Fruit fly (Drosophila melanogaster) whole organism, embryonic: Measurements from ENCODE around the gene PGRP-LE.
A peak's percentile ranks its signal among the peaks of the same experiment; 100 is the strongest.

Experiments used
- Awh ChIP-seq: fragments of 200-800 bp; sonication (Bioruptor generic); IDR thresholded peaks from 2 replicates; pipeline ENCODE4, ENCODE4 v1.3.6; 2022; ENCODE audit warnings: missing biosample characterization, missing genetic modification characterization
- CG10431 ChIP-seq: fragments of 200-800 bp; sonication (Bioruptor generic); optimal IDR thresholded peaks from 3 replicates; lab custom pipeline; 2018; ENCODE audit warnings: missing biosample characterization, mild to moderate bottlenecking, missing genetic modification characterization
- CG12769 ChIP-seq: fragments of 200-800 bp; sonication (Bioruptor generic); optimal IDR thresholded peaks from 2 replicates; lab custom pipeline; 2019; ENCODE audit warnings: missing biosample characterization, mild to moderate bottlenecking, missing genetic modification characterization, moderate library complexity
- CG13123 ChIP-seq: fragments of 200-800 bp; sonication (Bioruptor generic); optimal IDR thresholded peaks from 2 replicates; lab custom pipeline; 2016; ENCODE audit warnings: missing biosample characterization, missing genetic modification characterization
- CG14710 ChIP-seq: fragments of 200-800 bp; sonication (Bioruptor generic); optimal IDR thresholded peaks from 3 replicates; lab custom pipeline; 2019; ENCODE audit warnings: missing biosample characterization, mild to moderate bottlenecking, missing genetic modification characterization, moderate library complexity
- CG14860 ChIP-seq: fragments of 200-800 bp; sonication (Bioruptor generic); IDR thresholded peaks from 3 replicates; pipeline ENCODE4 v1.3.6; 2022; ENCODE audit warnings: missing biosample characterization, missing genetic modification characterization; ENCODE audit not compliant: partially characterized antibody
- CG15269 ChIP-seq: fragments of 200-800 bp; sonication (Bioruptor generic); optimal IDR thresholded peaks from 2 replicates; lab custom pipeline; 2018; ENCODE audit warnings: missing biosample characterization, mild to moderate bottlenecking, missing genetic modification characterization, moderate library complexity
- CG15479 ChIP-seq: fragments of 200-800 bp; sonication (Bioruptor generic); optimal IDR thresholded peaks from 3 replicates; lab custom pipeline; 2019; ENCODE audit warnings: missing biosample characterization, mild to moderate bottlenecking, missing genetic modification characterization, moderate library complexity
- CG17829 ChIP-seq: fragments of 200-800 bp; optimal IDR thresholded peaks from 2 replicates; lab custom pipeline; 2019; ENCODE audit warnings: missing biosample characterization, mild to moderate bottlenecking, missing genetic modification characterization, moderate library complexity
- CG2116 ChIP-seq: fragments of 200-800 bp; sonication (Bioruptor generic); optimal IDR thresholded peaks from 3 replicates; lab custom pipeline; 2018; ENCODE audit warnings: missing biosample characterization, mild to moderate bottlenecking, missing genetic modification characterization
- CG2120 ChIP-seq: fragments of 200-800 bp; sonication (Bioruptor generic); optimal IDR thresholded peaks from 3 replicates; lab custom pipeline; 2016; ENCODE audit warnings: missing biosample characterization, missing genetic modification characterization
- CG3281 ChIP-seq: fragments of 200-800 bp; sonication (Bioruptor generic); optimal IDR thresholded peaks from 3 replicates; lab custom pipeline; 2017; ENCODE audit warnings: missing biosample characterization, mild to moderate bottlenecking, missing genetic modification characterization
- CG33557 ChIP-seq: fragments of 200-800 bp; sonication (Bioruptor generic); optimal IDR thresholded peaks from 2 replicates; lab custom pipeline; 2019; ENCODE audit warnings: missing biosample characterization, mild to moderate bottlenecking, missing genetic modification characterization, moderate library complexity
- CG4360 ChIP-seq: fragments of 200-800 bp; sonication (Bioruptor generic); IDR thresholded peaks from 2 replicates; pipeline ENCODE4 v1.3.6; 2022; ENCODE audit warnings: missing biosample characterization, missing genetic modification characterization
- CG4404 ChIP-seq: fragments of 200-800 bp; sonication (Bioruptor generic); IDR thresholded peaks from 2 replicates; pipeline ENCODE4 v1.3.6; 2022; ENCODE audit warnings: missing biosample characterization, missing genetic modification characterization
- CG4820 ChIP-seq: fragments of 200-800 bp; sonication (Bioruptor generic); optimal IDR thresholded peaks from 3 replicates; lab custom pipeline; 2016; ENCODE audit warnings: missing biosample characterization, missing genetic modification characterization
- CG5953 ChIP-seq: fragments of 200-800 bp; sonication (Bioruptor generic); IDR thresholded peaks from 2 replicates; pipeline ENCODE4 v1.3.6; 2022; ENCODE audit warnings: missing biosample characterization, missing genetic modification characterization
- CG7839 ChIP-seq: fragments of 200-800 bp; sonication (Bioruptor generic); optimal IDR thresholded peaks from 3 replicates; lab custom pipeline; 2018; ENCODE audit warnings: missing biosample characterization, mild to moderate bottlenecking, missing genetic modification characterization, moderate library complexity
- CG8924 ChIP-seq: fragments of 200-800 bp; optimal IDR thresholded peaks from 3 replicates; lab custom pipeline; 2019; ENCODE audit warnings: missing biosample characterization, mild to moderate bottlenecking, missing genetic modification characterization, moderate library complexity
- CG9876 ChIP-seq: fragments of 200-800 bp; sonication (Bioruptor generic); optimal IDR thresholded peaks from 2 replicates; lab custom pipeline; 2016; ENCODE audit warnings: missing biosample characterization, missing genetic modification characterization
- Doc2 ChIP-seq: fragments of 200-800 bp; sonication (Bioruptor generic); IDR thresholded peaks from 2 replicates; pipeline ENCODE4 v1.3.6; 2022; ENCODE audit warnings: missing biosample characterization, missing genetic modification characterization
- H15 ChIP-seq: fragments of 200-800 bp; sonication (Bioruptor generic); IDR thresholded peaks from 3 replicates; pipeline ENCODE4 v1.3.6; 2022; ENCODE audit warnings: missing biosample characterization, missing genetic modification characterization
- Kr ChIP-seq: fragments of 200-800 bp; sonication (Bioruptor generic); optimal IDR thresholded peaks from 2 replicates; lab custom pipeline; 2017; ENCODE audit warnings: missing biosample characterization, mild to moderate bottlenecking, missing genetic modification characterization
- Max ChIP-seq: fragments of 200-800 bp; sonication (Bioruptor generic); optimal IDR thresholded peaks from 2 replicates; lab custom pipeline; 2016; ENCODE audit warnings: missing biosample characterization, mild to moderate bottlenecking, missing genetic modification characterization
- Opbp ChIP-seq: fragments of 200-800 bp; sonication (Bioruptor generic); IDR thresholded peaks from 3 replicates; pipeline ENCODE4 v1.3.6; 2022; ENCODE audit warnings: missing biosample characterization, missing genetic modification characterization; ENCODE audit not compliant: partially characterized antibody
- aop ChIP-seq: fragments of 200-800 bp; sonication (Bioruptor generic); IDR thresholded peaks from 2 replicates; pipeline ENCODE4 v1.3.6; 2022; ENCODE audit warnings: missing biosample characterization, missing genetic modification characterization
- bab2 ChIP-seq: fragments of 200-800 bp; sonication (Bioruptor generic); optimal IDR thresholded peaks from 2 replicates; lab custom pipeline; 2016; ENCODE audit warnings: missing biosample characterization, missing genetic modification characterization
- bsh ChIP-seq, 2 experiments: fragments of 200-800 bp; sonication (Bioruptor generic); optimal IDR thresholded peaks; 2 replicates each; lab custom pipeline; 2017 to 2018; ENCODE audit warnings: mild to moderate bottlenecking in 2 of 2, missing biosample characterization in 2 of 2, missing genetic modification characterization in 2 of 2, moderate library complexity in 1 of 2
- cato ChIP-seq: fragments of 200-800 bp; sonication (Bioruptor generic); optimal IDR thresholded peaks from 2 replicates; lab custom pipeline; 2016; ENCODE audit warnings: missing biosample characterization, missing genetic modification characterization, borderline replicate concordance
- chm ChIP-seq: fragments of 200-800 bp; sonication (Bioruptor generic); IDR thresholded peaks from 2 replicates; pipeline ENCODE4 v1.3.6; 2022; ENCODE audit warnings: missing biosample characterization, missing genetic modification characterization
- da ChIP-seq: fragments of 200-800 bp; sonication (Bioruptor generic); optimal IDR thresholded peaks from 2 replicates; lab custom pipeline; 2016; ENCODE audit warnings: missing biosample characterization, missing genetic modification characterization
- dimm ChIP-seq: fragments of 200-800 bp; sonication (Bioruptor generic); IDR thresholded peaks from 2 replicates; pipeline ENCODE4 v1.3.6; 2022; ENCODE audit warnings: missing biosample characterization, missing genetic modification characterization
- eve ChIP-seq, 2 experiments: fragments of >200 bp; optimal IDR thresholded peaks; 2 replicates each; lab custom pipeline; 2017; ENCODE audit warnings: missing biosample characterization in 2 of 2, missing genetic modification characterization in 2 of 2
- fd102C ChIP-seq: fragments of 200-800 bp; sonication (Bioruptor generic); optimal IDR thresholded peaks from 2 replicates; lab custom pipeline; 2018; ENCODE audit warnings: missing biosample characterization, mild to moderate bottlenecking, missing genetic modification characterization, moderate library complexity
- fd64A ChIP-seq: fragments of 200-800 bp; sonication (Bioruptor generic); optimal IDR thresholded peaks from 3 replicates; lab custom pipeline; 2018; ENCODE audit warnings: missing biosample characterization, mild to moderate bottlenecking, missing genetic modification characterization
- gsb ChIP-seq: fragments of 200-800 bp; sonication (Bioruptor generic); IDR thresholded peaks from 2 replicates; pipeline ENCODE4 v1.3.6; 2022; ENCODE audit warnings: missing biosample characterization, missing genetic modification characterization
- hth ChIP-seq: fragments of >200 bp; optimal IDR thresholded peaks from 2 replicates; lab custom pipeline; 2017; ENCODE audit warnings: inconsistent platforms
- lab ChIP-seq: fragments of 200-800 bp; sonication (Bioruptor generic); optimal IDR thresholded peaks from 3 replicates; lab custom pipeline; 2017; ENCODE audit warnings: missing biosample characterization, missing genetic modification characterization, mild to moderate bottlenecking, moderate library complexity, missing genetic modification reagents
- lilli ChIP-seq: fragments of 200-800 bp; sonication (Bioruptor generic); optimal IDR thresholded peaks from 3 replicates; lab custom pipeline; 2016; ENCODE audit warnings: missing biosample characterization, missing genetic modification characterization
- nerfin-1 ChIP-seq: fragments of 200-800 bp; sonication (Bioruptor generic); optimal IDR thresholded peaks from 3 replicates; lab custom pipeline; 2019; ENCODE audit warnings: missing biosample characterization, mild to moderate bottlenecking, missing genetic modification characterization, moderate library complexity
- pfk ChIP-seq: fragments of 200-800 bp; sonication (Bioruptor generic); optimal IDR thresholded peaks from 2 replicates; lab custom pipeline; 2018; ENCODE audit warnings: missing biosample characterization, mild to moderate bottlenecking, missing genetic modification characterization, moderate library complexity
- pzg ChIP-seq: fragments of 200-800 bp; sonication (Bioruptor generic); optimal IDR thresholded peaks from 3 replicates; lab custom pipeline; 2018; ENCODE audit warnings: missing biosample characterization, mild to moderate bottlenecking, missing genetic modification characterization, moderate library complexity
- sd ChIP-seq: fragments of 200-800 bp; sonication (Bioruptor generic); optimal IDR thresholded peaks from 3 replicates; lab custom pipeline; 2018; ENCODE audit warnings: missing biosample characterization, mild to moderate bottlenecking, missing genetic modification characterization, moderate library complexity
- sens ChIP-seq: fragments of 200-800 bp; sonication (Bioruptor generic); peaks from one replicate; lab custom pipeline; 2016; ENCODE audit warnings: missing biosample characterization, missing genetic modification characterization
- sna ChIP-seq: fragments of 200-800 bp; sonication (Bioruptor generic); IDR thresholded peaks from 2 replicates; pipeline ENCODE4 v1.3.6; 2022; ENCODE audit warnings: missing biosample characterization, missing genetic modification characterization; ENCODE audit not compliant: partially characterized antibody
- unpg ChIP-seq: fragments of 200-800 bp; sonication (Bioruptor generic); optimal IDR thresholded peaks from 3 replicates; lab custom pipeline; 2018; ENCODE audit warnings: missing biosample characterization, mild to moderate bottlenecking, missing genetic modification characterization, moderate library complexity
- zen2 ChIP-seq: fragments of 200-800 bp; sonication (Bioruptor generic); IDR thresholded peaks from 3 replicates; pipeline ENCODE4 v1.3.6; 2022; ENCODE audit warnings: missing biosample characterization, missing genetic modification characterization; ENCODE audit not compliant: partially characterized antibody
- zfh1 ChIP-seq: fragments of 200-800 bp; sonication (Bioruptor generic); IDR thresholded peaks from 3 replicates; pipeline ENCODE4 v1.3.6; 2022; ENCODE audit warnings: missing biosample characterization, missing genetic modification characterization

The PGRP-LE gene

DNA sequence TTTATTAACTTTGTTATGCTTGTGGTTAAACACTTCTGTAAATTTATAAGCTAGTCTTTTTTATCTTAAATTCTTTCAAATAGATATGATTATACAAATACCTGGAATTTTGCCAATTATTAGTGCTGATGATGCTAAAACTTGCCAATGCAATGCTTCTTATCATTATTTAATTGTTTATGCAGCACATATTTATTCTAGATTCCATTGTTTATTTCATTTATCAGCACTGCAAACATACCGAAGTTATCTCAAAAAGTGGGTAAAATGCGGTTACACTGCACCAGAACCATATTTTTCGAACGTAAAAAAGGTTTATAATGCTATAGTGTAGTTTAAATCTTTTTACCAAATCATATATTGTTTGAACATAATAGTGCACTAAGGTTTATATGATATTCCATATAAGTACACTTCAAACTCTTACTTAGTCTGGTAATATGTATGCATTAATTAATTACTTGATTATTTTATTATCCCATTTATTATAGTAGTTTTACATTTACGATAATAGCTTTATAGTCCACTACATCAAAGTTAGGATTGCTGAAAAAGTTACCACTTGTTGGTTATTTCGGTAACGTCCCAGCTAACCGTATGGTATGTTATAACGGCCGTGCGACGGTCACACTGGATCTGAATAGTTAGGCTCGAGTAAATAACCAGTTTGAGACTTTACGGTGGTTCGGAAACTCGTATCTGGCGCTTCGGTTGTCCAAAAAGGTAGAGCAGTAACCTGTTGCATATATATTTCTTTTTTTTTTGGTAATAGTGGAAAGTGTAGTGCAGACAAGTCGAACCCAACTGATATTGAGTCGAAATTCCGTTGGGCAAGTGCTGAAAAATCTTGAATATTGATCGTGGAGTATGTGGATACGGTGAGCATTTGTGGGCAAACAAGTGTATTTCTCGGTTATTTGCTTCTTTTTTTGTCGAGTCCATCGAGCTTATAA, 15.2 kb downstream of the PGRP-LE start, which contains the start of gene Rhp (continued):
- peak; percentile 55 for TF ChIP-seq CG10431 (GFP tag; lab: Kevin White, UChicago)
- peak; percentile 35 for TF ChIP-seq fd64A (GFP tag; lab: Kevin White, UChicago)
- TF ChIP-seq aop (GFP tag; lab: Robert Waterston, UW) = no peak
- no peak for TF ChIP-seq zen2 (GFP tag; lab: Robert Waterston, UW)
- TF ChIP-seq dimm (GFP tag; lab: Robert Waterston, UW) = no peak
- no peak for TF ChIP-seq chm (GFP tag; lab: Robert Waterston, UW)
- TF ChIP-seq CG3281 = peak; percentile 16
- no peak for TF ChIP-seq cato
- no peak for TF ChIP-seq CG5953
- peak in 1 of 2 experiments; percentile 65 for TF ChIP-seq bsh (GFP tag; optimal IDR thresholded peaks at IDR 0.05; lab: Kevin White, UChicago)
- peak; percentile 18 for TF ChIP-seq Max (GFP tag; lab: Kevin White, UChicago)
- TF ChIP-seq CG2116 = peak; percentile 45
- no peak for TF ChIP-seq CG13123 (GFP tag; lab: Kevin White, UChicago)
- TF ChIP-seq CG4820 = no peak
- peak; percentile 51 for TF ChIP-seq unpg (GFP tag; lab: Kevin White, UChicago)
- no peak for TF ChIP-seq CG12769 (tag; lab: Kevin White, UChicago)
- TF ChIP-seq lab = no peak
- TF ChIP-seq zfh1 (GFP tag; lab: Robert Waterston, UW) = no peak; the same call in 2 of the 3 replicates
- peak; percentile 47 for TF ChIP-seq CG14710 (tag; lab: Kevin White, UChicago)
- no peak for TF ChIP-seq sna
- TF ChIP-seq Doc2 = no peak
- peak; percentile 47 for TF ChIP-seq CG15269 (tag; lab: Kevin White, UChicago)
- TF ChIP-seq lilli (GFP tag; lab: Kevin White, UChicago) = no peak
- no peak for TF ChIP-seq bab2 (GFP tag; lab: Kevin White, UChicago)
- peak; percentile 37 for TF ChIP-seq pzg (GFP tag; lab: Kevin White, UChicago)
- no peak for TF ChIP-seq CG9876 (GFP tag; lab: Kevin White, UChicago)
- peak; percentile 23 for TF ChIP-seq pfk (GFP tag; lab: Kevin White, UChicago)
- TF ChIP-seq Opbp = 0 out of 3 replicates have a peak, but pooled peaks have one; percentile 14
- peak; percentile 49 for TF ChIP-seq nerfin-1 (tag; lab: Kevin White, UChicago)
- no peak for TF ChIP-seq hth (lab: Kevin White, UChicago)
- no peak for TF ChIP-seq CG17829 (tag; lab: Kevin White, UChicago)
- no peak for TF ChIP-seq Kr
- TF ChIP-seq H15 (GFP tag; lab: Robert Waterston, UW) = no peak
- TF ChIP-seq da (GFP tag; lab: Kevin White, UChicago) = no peak
- no peak for TF ChIP-seq gsb (GFP tag; lab: Robert Waterston, UW)
- TF ChIP-seq sd (tag; lab: Kevin White, UChicago) = no peak
- peak; percentile 68 for TF ChIP-seq CG33557 (GFP tag; lab: Kevin White, UChicago)
- peak; percentile 33 for TF ChIP-seq CG8924 (tag; lab: Kevin White, UChicago)
- TF ChIP-seq CG7839 = no peak
- TF ChIP-seq CG4404 (GFP tag; lab: Robert Waterston, UW) = no peak
- no peak for TF ChIP-seq fd102C (GFP tag; lab: Kevin White, UChicago)
- no peak for TF ChIP-seq CG2120 (GFP tag; lab: Kevin White, UChicago)
- TF ChIP-seq CG14860 (GFP tag; lab: Robert Waterston, UW) = no peak
- TF ChIP-seq eve (GFP tag; optimal IDR thresholded peaks at IDR 0.05; lab: Kevin White, UChicago) = no peak
- TF ChIP-seq CG4360 (GFP tag; lab: Robert Waterston, UW) = no peak
- TF ChIP-seq sens (GFP tag; lab: Kevin White, UChicago) = peak; percentile 90
- TF ChIP-seq CG15479 (GFP tag; lab: Kevin White, UChicago) = no peak
- TF ChIP-seq Awh (GFP tag; lab: Robert Waterston, UW) = peak; percentile 55
